Fruit fly (Drosophila melanogaster) whole organism, embryonic: ENCODE results near the gene Tep4.

Source experiments
- BEAF-32 ChIP-seq: fragments of 200-800 bp; sonication (Bioruptor generic); optimal IDR thresholded peaks from 3 replicates; lab custom pipeline; 2017; ENCODE audit warnings: missing biosample characterization, missing genetic modification characterization, mild to moderate bottlenecking, moderate library complexity, missing genetic modification reagents
- CG10366 ChIP-seq: fragments of 200-800 bp; sonication (Bioruptor generic); IDR thresholded peaks from 2 replicates; pipeline ENCODE4 v1.3.6; 2022; ENCODE audit warnings: missing biosample characterization, missing genetic modification characterization
- CG10654 ChIP-seq: fragments of 200-800 bp; sonication (Bioruptor generic); optimal IDR thresholded peaks from 2 replicates; lab custom pipeline; 2016; ENCODE audit warnings: missing biosample characterization, missing genetic modification characterization
- CG10979 ChIP-seq: fragments of 200-800 bp; sonication (Bioruptor generic); optimal IDR thresholded peaks from 2 replicates; lab custom pipeline; 2018; ENCODE audit warnings: missing biosample characterization, mild to moderate bottlenecking, missing genetic modification characterization, moderate library complexity
- CG11085 ChIP-seq: fragments of 200-800 bp; sonication (Bioruptor generic); IDR thresholded peaks from 2 replicates; pipeline ENCODE4 v1.3.6; 2022; ENCODE audit warnings: missing biosample characterization, missing genetic modification characterization
- CG11723 ChIP-seq: fragments of 200-800 bp; sonication (Bioruptor generic); optimal IDR thresholded peaks from 2 replicates; lab custom pipeline; 2017; ENCODE audit warnings: missing biosample characterization, mild to moderate bottlenecking, missing genetic modification characterization
- CG12942 ChIP-seq: fragments of 200-800 bp; sonication (Bioruptor generic); optimal IDR thresholded peaks from 3 replicates; lab custom pipeline; 2016; ENCODE audit warnings: missing biosample characterization, missing genetic modification characterization
- CG13775 ChIP-seq: fragments of 200-800 bp; sonication (Bioruptor generic); optimal IDR thresholded peaks from 3 replicates; lab custom pipeline; 2017; ENCODE audit warnings: missing biosample characterization, mild to moderate bottlenecking, missing genetic modification characterization
- CG14860 ChIP-seq: fragments of 200-800 bp; sonication (Bioruptor generic); IDR thresholded peaks from 3 replicates; pipeline ENCODE4 v1.3.6; 2022; ENCODE audit warnings: missing biosample characterization, missing genetic modification characterization; ENCODE audit not compliant: partially characterized antibody
- CG1647 ChIP-seq: fragments of 200-800 bp; sonication (Bioruptor generic); optimal IDR thresholded peaks from 3 replicates; lab custom pipeline; 2016; ENCODE audit warnings: missing biosample characterization, missing genetic modification characterization
- CG17612 ChIP-seq: fragments of 200-800 bp; sonication (Bioruptor generic); IDR thresholded peaks from 2 replicates; pipeline ENCODE4 v1.3.6; 2022; ENCODE audit warnings: missing biosample characterization, missing genetic modification characterization
- CG2116 ChIP-seq: fragments of 200-800 bp; sonication (Bioruptor generic); optimal IDR thresholded peaks from 3 replicates; lab custom pipeline; 2018; ENCODE audit warnings: missing biosample characterization, mild to moderate bottlenecking, missing genetic modification characterization
- CG2129 ChIP-seq: fragments of 200-800 bp; sonication (Bioruptor generic); IDR thresholded peaks from 2 replicates; pipeline ENCODE4 v1.3.6; 2022; ENCODE audit warnings: missing biosample characterization, missing genetic modification characterization; ENCODE audit not compliant: partially characterized antibody
- CG2875 ChIP-seq: fragments of 200-800 bp; sonication (Bioruptor generic); optimal IDR thresholded peaks from 2 replicates; lab custom pipeline; 2017; ENCODE audit warnings: missing biosample characterization, mild to moderate bottlenecking, missing genetic modification characterization, missing genetic modification reagents
- CG31224 ChIP-seq: fragments of 200-800 bp; sonication (Bioruptor generic); IDR thresholded peaks from 2 replicates; pipeline ENCODE4 v1.3.6; 2022; ENCODE audit warnings: missing biosample characterization, missing genetic modification characterization
- CG31365 ChIP-seq: fragments of 200-800 bp; sonication (Bioruptor generic); optimal IDR thresholded peaks from 2 replicates; lab custom pipeline; 2018; ENCODE audit warnings: missing biosample characterization, mild to moderate bottlenecking, missing genetic modification characterization
- CG31388 ChIP-seq: fragments of 200-800 bp; sonication (Bioruptor generic); optimal IDR thresholded peaks from 2 replicates; lab custom pipeline; 2016; ENCODE audit warnings: missing biosample characterization, missing genetic modification characterization
- CG32767 ChIP-seq: fragments of 200-800 bp; sonication (Bioruptor generic); IDR thresholded peaks from 2 replicates; pipeline ENCODE4 v1.3.6; 2022; ENCODE audit warnings: missing biosample characterization, missing genetic modification characterization
- CG4617 ChIP-seq: fragments of 200-800 bp; sonication (Bioruptor generic); optimal IDR thresholded peaks from 3 replicates; lab custom pipeline; 2016; ENCODE audit warnings: missing biosample characterization, missing genetic modification characterization, borderline replicate concordance
- CG8281 ChIP-seq: fragments of 200-800 bp; sonication (Bioruptor generic); optimal IDR thresholded peaks from 2 replicates; lab custom pipeline; 2018; ENCODE audit warnings: missing biosample characterization, mild to moderate bottlenecking, missing genetic modification characterization, moderate library complexity
- CG8765 ChIP-seq: fragments of 200-800 bp; sonication (Bioruptor generic); IDR thresholded peaks from 2 replicates; pipeline ENCODE4 v1.3.6; 2022; ENCODE audit warnings: missing biosample characterization, missing genetic modification characterization
- CG9876 ChIP-seq: fragments of 200-800 bp; sonication (Bioruptor generic); optimal IDR thresholded peaks from 2 replicates; lab custom pipeline; 2016; ENCODE audit warnings: missing biosample characterization, missing genetic modification characterization
- CHES-1-like ChIP-seq: fragments of 200-800 bp; sonication (Bioruptor generic); optimal IDR thresholded peaks from 2 replicates; lab custom pipeline; 2016; ENCODE audit warnings: missing biosample characterization, missing genetic modification characterization
- Ets97D ChIP-seq: fragments of 200-800 bp; sonication (Bioruptor generic); optimal IDR thresholded peaks from 3 replicates; lab custom pipeline; 2016; ENCODE audit warnings: missing biosample characterization, missing genetic modification characterization
- Fer1 ChIP-seq: fragments of 200-800 bp; sonication (Bioruptor generic); optimal IDR thresholded peaks from 2 replicates; lab custom pipeline; 2017; ENCODE audit warnings: missing biosample characterization, mild to moderate bottlenecking, missing genetic modification characterization
- HmgZ ChIP-seq: fragments of 200-800 bp; sonication (Bioruptor generic); optimal IDR thresholded peaks from 2 replicates; lab custom pipeline; 2018; ENCODE audit warnings: missing biosample characterization, mild to moderate bottlenecking, missing genetic modification characterization
- MBD-R2 ChIP-seq: fragments of 200-800 bp; sonication (Bioruptor generic); IDR thresholded peaks from 2 replicates; pipeline ENCODE4 v1.3.6; 2022; ENCODE audit warnings: missing biosample characterization, missing genetic modification characterization
- Med ChIP-seq: fragments of 200-800 bp; sonication (Bioruptor generic); peaks from one replicate; lab custom pipeline; 2016; ENCODE audit warnings: missing biosample characterization, missing genetic modification characterization, mild to moderate bottlenecking, inconsistent platforms, moderate library complexity
- Nf-YB ChIP-seq: fragments of 200-800 bp; sonication (Bioruptor generic); optimal IDR thresholded peaks from 3 replicates; lab custom pipeline; 2019; ENCODE audit warnings: missing biosample characterization, mild to moderate bottlenecking, missing genetic modification characterization, moderate library complexity
- Opbp ChIP-seq: fragments of 200-800 bp; sonication (Bioruptor generic); IDR thresholded peaks from 3 replicates; pipeline ENCODE4 v1.3.6; 2022; ENCODE audit warnings: missing biosample characterization, missing genetic modification characterization; ENCODE audit not compliant: partially characterized antibody
- Pdp1 ChIP-seq, 2 experiments: fragments of 200-800 bp; sonication (Bioruptor generic); optimal IDR thresholded peaks; 3 replicates each; lab custom pipeline; 2016; ENCODE audit warnings: missing biosample characterization in 2 of 2, missing genetic modification characterization in 2 of 2, mild to moderate bottlenecking in 1 of 2, moderate library complexity in 1 of 2
- Spps ChIP-seq: fragments of 200-800 bp; sonication (Bioruptor generic); optimal IDR thresholded peaks from 2 replicates; lab custom pipeline; 2018; ENCODE audit warnings: missing biosample characterization, mild to moderate bottlenecking, missing genetic modification characterization
- Ssrp ChIP-seq: fragments of 200-800 bp; sonication (Bioruptor generic); optimal IDR thresholded peaks from 2 replicates; lab custom pipeline; 2018; ENCODE audit warnings: missing biosample characterization, mild to moderate bottlenecking, missing genetic modification characterization, moderate library complexity
- TFAM ChIP-seq: fragments of 200-800 bp; sonication (Bioruptor generic); optimal IDR thresholded peaks from 2 replicates; lab custom pipeline; 2017; ENCODE audit warnings: missing biosample characterization, missing genetic modification characterization, inconsistent platforms
- ase ChIP-seq: fragments of 200-800 bp; sonication (Bioruptor generic); IDR thresholded peaks from 3 replicates; pipeline ENCODE4 v1.3.6; 2022; ENCODE audit warnings: missing biosample characterization, missing genetic modification characterization
- bcd ChIP-seq: fragments of 200-800 bp; sonication (Bioruptor generic); optimal IDR thresholded peaks from 2 replicates; lab custom pipeline; 2017; ENCODE audit warnings: missing biosample characterization, mild to moderate bottlenecking, missing genetic modification characterization
- croc ChIP-seq: fragments of 200-800 bp; sonication (Bioruptor generic); conservative IDR thresholded peaks from 3 replicates; pipeline ENCODE4 v1.3.6; 2022; ENCODE audit warnings: missing biosample characterization, missing genetic modification characterization
- dimm ChIP-seq: fragments of 200-800 bp; sonication (Bioruptor generic); IDR thresholded peaks from 2 replicates; pipeline ENCODE4 v1.3.6; 2022; ENCODE audit warnings: missing biosample characterization, missing genetic modification characterization
- en ChIP-seq: fragments of 200-800 bp; sonication (Bioruptor generic); optimal IDR thresholded peaks from 2 replicates; lab custom pipeline; 2016; ENCODE audit warnings: missing biosample characterization, missing genetic modification characterization
- eve ChIP-seq, 2 experiments: fragments of >200 bp; optimal IDR thresholded peaks; 2 replicates each; lab custom pipeline; 2017; ENCODE audit warnings: missing biosample characterization in 2 of 2, missing genetic modification characterization in 2 of 2
- ewg ChIP-seq: fragments of 200-800 bp; sonication (Bioruptor generic); optimal IDR thresholded peaks from 3 replicates; lab custom pipeline; 2017; ENCODE audit warnings: mild to moderate bottlenecking, missing biosample characterization, missing genetic modification reagents, missing genetic modification characterization
- fd64A ChIP-seq: fragments of 200-800 bp; sonication (Bioruptor generic); optimal IDR thresholded peaks from 3 replicates; lab custom pipeline; 2018; ENCODE audit warnings: missing biosample characterization, mild to moderate bottlenecking, missing genetic modification characterization
- ind ChIP-seq: fragments of 200-800 bp; sonication (Bioruptor generic); optimal IDR thresholded peaks from 3 replicates; lab custom pipeline; 2016; ENCODE audit warnings: missing biosample characterization, missing genetic modification characterization
- inv ChIP-seq: fragments of 200-800 bp; sonication (Bioruptor generic); IDR thresholded peaks from 2 replicates; pipeline ENCODE4 v1.3.6; 2022; ENCODE audit warnings: missing biosample characterization, missing genetic modification characterization; ENCODE audit not compliant: partially characterized antibody
- mirr ChIP-seq: fragments of 200-800 bp; sonication (Bioruptor generic); optimal IDR thresholded peaks from 3 replicates; lab custom pipeline; 2018; ENCODE audit warnings: missing biosample characterization, mild to moderate bottlenecking, missing genetic modification characterization
- pzg ChIP-seq: fragments of 200-800 bp; sonication (Bioruptor generic); optimal IDR thresholded peaks from 3 replicates; lab custom pipeline; 2018; ENCODE audit warnings: missing biosample characterization, mild to moderate bottlenecking, missing genetic modification characterization, moderate library complexity
- sqz ChIP-seq: fragments of 200-800 bp; sonication (Bioruptor generic); optimal IDR thresholded peaks from 3 replicates; lab custom pipeline; 2018; ENCODE audit warnings: missing biosample characterization, mild to moderate bottlenecking, missing genetic modification characterization
- trh ChIP-seq: fragments of 200-800 bp; sonication (Bioruptor generic); optimal IDR thresholded peaks from 2 replicates; lab custom pipeline; 2016; ENCODE audit warnings: missing biosample characterization, missing genetic modification characterization
- tx ChIP-seq: fragments of 200-800 bp; sonication (Bioruptor generic); optimal IDR thresholded peaks from 2 replicates; lab custom pipeline; 2016; ENCODE audit warnings: missing biosample characterization, missing genetic modification characterization

Tep4 gene

DNA sequence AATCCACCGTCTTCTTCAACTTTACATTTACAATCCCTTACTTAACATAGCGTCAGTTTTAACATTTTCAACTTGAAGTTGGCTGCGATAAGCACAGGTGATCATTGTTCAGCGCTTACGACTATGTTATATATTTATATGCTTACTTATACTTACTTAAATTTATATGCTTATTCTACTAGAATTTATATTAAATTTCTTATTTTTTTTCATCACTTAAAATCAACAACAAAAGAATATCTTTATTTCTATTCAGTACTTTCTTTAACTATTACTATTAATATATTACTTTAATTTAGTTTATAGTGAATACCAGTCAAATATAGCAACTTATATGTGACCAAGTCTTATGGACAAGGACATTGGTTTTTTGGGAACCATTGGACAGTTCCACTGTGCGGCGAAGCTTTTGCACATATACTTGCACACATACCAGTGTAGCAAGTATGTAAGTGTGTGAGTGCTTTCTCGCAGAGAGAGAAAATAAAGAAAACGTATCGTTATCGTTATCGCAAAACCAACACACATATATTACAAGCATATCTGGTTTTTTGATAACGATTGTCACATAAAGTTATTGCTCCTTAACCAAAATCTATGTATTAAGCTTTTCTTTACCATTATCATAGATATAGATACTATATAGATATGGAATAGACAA, 31.0 kb upstream of the Tep4 start, which contains the start of gene Hasp (continued):
- TF ChIP-seq bcd (GFP tag; lab: Kevin White, UChicago) (peak; percentile 53), CG31365 (tag; lab: Kevin White, UChicago) (no peak), trh (peak; percentile 16), CG2116 (GFP tag; lab: Kevin White, UChicago) (peak; percentile 72), CG17612 (GFP tag; lab: Robert Waterston, UW) (no peak), CG2129 (GFP tag; lab: Robert Waterston, UW) (no peak), mirr (GFP tag; lab: Kevin White, UChicago) (peak; percentile 8), Ssrp (peak; percentile 46), CG11085 (no peak), CG32767 (GFP tag; lab: Robert Waterston, UW) (0 out of 2 replicates have a peak, but pooled peaks have one; percentile 23), dimm (no peak), CG10366 (GFP tag; lab: Robert Waterston, UW) (peak; percentile 17; the same call in 1 of the 2 replicates), CHES-1-like (GFP tag; lab: Kevin White, UChicago) (no peak), MBD-R2 (GFP tag; lab: Robert Waterston, UW) (peak; percentile 39; the same call in 1 of the 2 replicates), BEAF-32 (GFP tag; lab: Kevin White, UChicago) (peak; percentile 4), ase (GFP tag; lab: Robert Waterston, UW) (peak; percentile 40; the same call in 1 of the 3 replicates), eve (GFP tag; optimal IDR thresholded peaks at IDR 0.05; lab: Kevin White, UChicago) (no peak), ewg (peak; percentile 41), CG11723 (GFP tag; lab: Kevin White, UChicago) (peak; percentile 13), CG2875 (peak; percentile 33), croc (GFP tag; lab: Robert Waterston, UW) (no peak), CG1647 (GFP tag; lab: Kevin White, UChicago) (peak; percentile 7), CG13775 (GFP tag; lab: Kevin White, UChicago) (peak; percentile 26), sqz (no peak), pzg (GFP tag; lab: Kevin White, UChicago) (peak; percentile 16), Nf-YB (peak; percentile 10), CG14860 (GFP tag; lab: Robert Waterston, UW) (peak; percentile 83), inv (GFP tag; lab: Robert Waterston, UW) (peak; percentile 28; the same call in 1 of the 2 replicates), Ets97D (GFP tag; lab: Kevin White, UChicago) (peak; percentile 55), tx (no peak), CG10979 (peak; percentile 74), CG8281 (no peak), HmgZ (tag; lab: Kevin White, UChicago) (peak; percentile 18), CG4617 (GFP tag; lab: Kevin White, UChicago) (peak; percentile 2), Med (peak; percentile 81), TFAM (GFP tag; lab: Kevin White, UChicago) (no peak), Opbp (GFP tag; lab: Robert Waterston, UW) (peak; percentile 84; the same call in 2 of the 3 replicates), CG31388 (GFP tag; lab: Kevin White, UChicago) (no peak), Spps (tag; lab: Kevin White, UChicago) (peak; percentile 52), CG12942 (peak; percentile 46), CG31224 (GFP tag; lab: Robert Waterston, UW) (peak; percentile 50; the same call in 1 of the 2 replicates), CG9876 (GFP tag; lab: Kevin White, UChicago) (no peak), fd64A (GFP tag; lab: Kevin White, UChicago) (no peak), CG8765 (GFP tag; lab: Robert Waterston, UW) (no peak), en (GFP tag; lab: Kevin White, UChicago) (no peak), ind (peak; percentile 62), Fer1 (GFP tag; lab: Kevin White, UChicago) (peak; percentile 55), CG10654 (GFP tag; lab: Kevin White, UChicago) (peak; percentile 62), Pdp1 (GFP tag; optimal IDR thresholded peaks at IDR 0.05; lab: Kevin White, UChicago) (peak in 1 of 2 experiments; percentile 45)
